Fruit fly (Drosophila melanogaster) whole organism, embryonic: ENCODE measurements around the gene CG18788.

Source experiments
- B-H2 ChIP-seq: fragments of 200-800 bp; sonication (Bioruptor generic); optimal IDR thresholded peaks from 2 replicates; lab custom pipeline; 2018; ENCODE audit warnings: missing biosample characterization, mild to moderate bottlenecking, missing genetic modification characterization
- Bteb2 ChIP-seq: fragments of 200-800 bp; sonication (Bioruptor generic); optimal IDR thresholded peaks from 2 replicates; lab custom pipeline; 2016; ENCODE audit warnings: missing biosample characterization, missing genetic modification characterization
- CG12155 ChIP-seq: fragments of 200-800 bp; sonication (Bioruptor generic); optimal IDR thresholded peaks from 3 replicates; lab custom pipeline; 2016; ENCODE audit warnings: missing biosample characterization, missing genetic modification characterization
- CG12219 ChIP-seq: fragments of 200-800 bp; sonication (Bioruptor generic); optimal IDR thresholded peaks from 3 replicates; lab custom pipeline; 2018; ENCODE audit warnings: missing biosample characterization, mild to moderate bottlenecking, missing genetic modification characterization
- CG13775 ChIP-seq: fragments of 200-800 bp; sonication (Bioruptor generic); optimal IDR thresholded peaks from 3 replicates; lab custom pipeline; 2017; ENCODE audit warnings: missing biosample characterization, mild to moderate bottlenecking, missing genetic modification characterization
- CG13894 ChIP-seq: fragments of 200-800 bp; sonication (Bioruptor generic); optimal IDR thresholded peaks from 3 replicates; lab custom pipeline; 2018; ENCODE audit warnings: missing biosample characterization, mild to moderate bottlenecking, missing genetic modification characterization, moderate library complexity
- CG15479 ChIP-seq: fragments of 200-800 bp; sonication (Bioruptor generic); optimal IDR thresholded peaks from 3 replicates; lab custom pipeline; 2019; ENCODE audit warnings: missing biosample characterization, mild to moderate bottlenecking, missing genetic modification characterization, moderate library complexity
- CG17829 ChIP-seq: fragments of 200-800 bp; optimal IDR thresholded peaks from 2 replicates; lab custom pipeline; 2019; ENCODE audit warnings: missing biosample characterization, mild to moderate bottlenecking, missing genetic modification characterization, moderate library complexity
- CG18262 ChIP-seq: fragments of 200-800 bp; optimal IDR thresholded peaks from 3 replicates; lab custom pipeline; 2019; ENCODE audit warnings: missing biosample characterization, mild to moderate bottlenecking, missing genetic modification characterization, moderate library complexity
- CG2202 ChIP-seq: fragments of 200-800 bp; sonication (Bioruptor generic); optimal IDR thresholded peaks from 2 replicates; lab custom pipeline; 2018; ENCODE audit warnings: missing biosample characterization, mild to moderate bottlenecking, missing genetic modification characterization
- CG6272 ChIP-seq: fragments of 200-800 bp; sonication (Bioruptor generic); IDR thresholded peaks from 2 replicates; pipeline ENCODE4 v1.3.6; 2022; ENCODE audit warnings: missing biosample characterization, missing genetic modification characterization
- CG7839 ChIP-seq: fragments of 200-800 bp; sonication (Bioruptor generic); optimal IDR thresholded peaks from 3 replicates; lab custom pipeline; 2018; ENCODE audit warnings: missing biosample characterization, mild to moderate bottlenecking, missing genetic modification characterization, moderate library complexity
- CG8388 ChIP-seq: fragments of 200-800 bp; sonication (Bioruptor generic); optimal IDR thresholded peaks from 2 replicates; lab custom pipeline; 2019; ENCODE audit warnings: missing biosample characterization, mild to moderate bottlenecking, missing genetic modification characterization, moderate library complexity
- CG8944 ChIP-seq: fragments of 200-800 bp; sonication (Bioruptor generic); optimal IDR thresholded peaks from 3 replicates; lab custom pipeline; 2016; ENCODE audit warnings: missing biosample characterization, missing genetic modification characterization
- CG9817 ChIP-seq: fragments of 200-800 bp; sonication (Bioruptor generic); optimal IDR thresholded peaks from 2 replicates; lab custom pipeline; 2018; ENCODE audit warnings: missing biosample characterization, mild to moderate bottlenecking, missing genetic modification characterization, moderate library complexity
- CHES-1-like ChIP-seq: fragments of 200-800 bp; sonication (Bioruptor generic); optimal IDR thresholded peaks from 2 replicates; lab custom pipeline; 2016; ENCODE audit warnings: missing biosample characterization, missing genetic modification characterization
- Doc2 ChIP-seq: fragments of 200-800 bp; sonication (Bioruptor generic); IDR thresholded peaks from 2 replicates; pipeline ENCODE4 v1.3.6; 2022; ENCODE audit warnings: missing biosample characterization, missing genetic modification characterization
- Fer3 ChIP-seq: fragments of 200-800 bp; sonication (Bioruptor generic); optimal IDR thresholded peaks from 2 replicates; lab custom pipeline; 2018; ENCODE audit warnings: missing biosample characterization, mild to moderate bottlenecking, missing genetic modification characterization, moderate library complexity
- Gsc ChIP-seq: fragments of 200-800 bp; sonication (Bioruptor generic); IDR thresholded peaks from 2 replicates; pipeline ENCODE4 v1.3.6; 2022; ENCODE audit warnings: missing biosample characterization, missing genetic modification characterization
- HmgD ChIP-seq: fragments of 200-800 bp; sonication (Bioruptor generic); optimal IDR thresholded peaks from 3 replicates; lab custom pipeline; 2016; ENCODE audit warnings: missing biosample characterization, missing genetic modification characterization
- Hr51 ChIP-seq, 2 experiments: fragments of 200-800 bp; sonication (Bioruptor generic); optimal IDR thresholded peaks; 2 replicates in 1 of 2; 3 replicates in 1 of 2; lab custom pipeline; 2016 to 2018; ENCODE audit warnings: missing biosample characterization in 2 of 2, missing genetic modification characterization in 2 of 2, mild to moderate bottlenecking in 1 of 2, moderate library complexity in 1 of 2
- Hr78 ChIP-seq, 2 experiments: fragments of 200-800 bp in 1 of 2; fragments of >200 bp in 1 of 2; sonication (Bioruptor generic) in 1 of 2; optimal IDR thresholded peaks; 2 replicates each; lab custom pipeline; 2017 to 2019; ENCODE audit warnings: missing biosample characterization in 2 of 2, missing genetic modification characterization in 2 of 2, mild to moderate bottlenecking in 1 of 2, moderate library complexity in 1 of 2
- Hsf ChIP-seq: fragments of 200-800 bp; sonication (Bioruptor generic); optimal IDR thresholded peaks from 3 replicates; lab custom pipeline; 2016; ENCODE audit warnings: missing biosample characterization, missing genetic modification characterization
- Meics ChIP-seq: fragments of 200-800 bp; sonication (Bioruptor generic); optimal IDR thresholded peaks from 2 replicates; lab custom pipeline; 2017; ENCODE audit warnings: missing biosample characterization, mild to moderate bottlenecking, missing genetic modification characterization
- NfI ChIP-seq: fragments of 200-800 bp; sonication (Bioruptor generic); optimal IDR thresholded peaks from 3 replicates; lab custom pipeline; 2018; ENCODE audit warnings: missing biosample characterization, mild to moderate bottlenecking, missing genetic modification characterization, moderate library complexity
- Sox102F ChIP-seq: fragments of 200-800 bp; sonication (Bioruptor generic); optimal IDR thresholded peaks from 2 replicates; lab custom pipeline; 2018; ENCODE audit warnings: missing biosample characterization, mild to moderate bottlenecking, missing genetic modification characterization, moderate library complexity
- Ssrp ChIP-seq: fragments of 200-800 bp; sonication (Bioruptor generic); optimal IDR thresholded peaks from 2 replicates; lab custom pipeline; 2018; ENCODE audit warnings: missing biosample characterization, mild to moderate bottlenecking, missing genetic modification characterization, moderate library complexity
- abd-A ChIP-seq: fragments of 200-800 bp; sonication (Bioruptor generic); optimal IDR thresholded peaks from 3 replicates; lab custom pipeline; 2019; ENCODE audit warnings: missing biosample characterization, mild to moderate bottlenecking, missing genetic modification characterization, moderate library complexity
- bbx ChIP-seq: fragments of 200-800 bp; sonication (Bioruptor generic); IDR thresholded peaks from 2 replicates; pipeline ENCODE4 v1.3.6; 2022; ENCODE audit warnings: missing biosample characterization, missing genetic modification characterization; ENCODE audit not compliant: partially characterized antibody
- da ChIP-seq: fragments of 200-800 bp; sonication (Bioruptor generic); optimal IDR thresholded peaks from 2 replicates; lab custom pipeline; 2016; ENCODE audit warnings: missing biosample characterization, missing genetic modification characterization
- dmrt99B ChIP-seq: fragments of 200-800 bp; sonication (Bioruptor generic); optimal IDR thresholded peaks from 2 replicates; lab custom pipeline; 2018; ENCODE audit warnings: missing biosample characterization, mild to moderate bottlenecking, missing genetic modification characterization, moderate library complexity
- ftz-f1 ChIP-seq: fragments of 200-800 bp; sonication (Bioruptor generic); optimal IDR thresholded peaks from 2 replicates; lab custom pipeline; 2016; ENCODE audit warnings: missing biosample characterization, missing genetic modification characterization
- gem ChIP-seq: fragments of 200-800 bp; sonication (Bioruptor generic); optimal IDR thresholded peaks from 2 replicates; lab custom pipeline; 2019; ENCODE audit warnings: missing biosample characterization, mild to moderate bottlenecking, missing genetic modification characterization, moderate library complexity
- grn ChIP-seq: fragments of 200-800 bp; sonication (Bioruptor generic); optimal IDR thresholded peaks from 3 replicates; lab custom pipeline; 2017; ENCODE audit warnings: missing biosample characterization, missing genetic modification characterization
- gsb-n ChIP-seq: fragments of 200-800 bp; sonication (Bioruptor generic); optimal IDR thresholded peaks from 3 replicates; lab custom pipeline; 2018; ENCODE audit warnings: missing biosample characterization, mild to moderate bottlenecking, missing genetic modification characterization
- insv ChIP-seq, 2 experiments: fragments of 200-800 bp; sonication (Bioruptor generic); optimal IDR thresholded peaks; 3 replicates each; lab custom pipeline; 2016 to 2018; ENCODE audit warnings: missing biosample characterization in 2 of 2, missing genetic modification characterization in 2 of 2
- kah ChIP-seq: fragments of 200-800 bp; sonication (Bioruptor generic); optimal IDR thresholded peaks from 2 replicates; lab custom pipeline; 2018; ENCODE audit warnings: missing biosample characterization, mild to moderate bottlenecking, missing genetic modification characterization
- nau ChIP-seq: fragments of 200-800 bp; sonication (Bioruptor generic); optimal IDR thresholded peaks from 3 replicates; lab custom pipeline; 2017; ENCODE audit warnings: missing biosample characterization, mild to moderate bottlenecking, missing genetic modification characterization, missing genetic modification reagents
- nmo ChIP-seq: fragments of 200-800 bp; sonication (Bioruptor generic); optimal IDR thresholded peaks from 2 replicates; lab custom pipeline; 2018; ENCODE audit warnings: missing biosample characterization, mild to moderate bottlenecking, missing genetic modification characterization, moderate library complexity
- nom ChIP-seq: fragments of 200-800 bp; sonication (Bioruptor generic); optimal IDR thresholded peaks from 2 replicates; lab custom pipeline; 2017; ENCODE audit warnings: missing biosample characterization, missing genetic modification characterization, mild to moderate bottlenecking, moderate library complexity, missing genetic modification reagents
- p53 ChIP-seq: fragments of 200-800 bp; sonication (Bioruptor generic); optimal IDR thresholded peaks from 2 replicates; lab custom pipeline; 2016; ENCODE audit warnings: missing biosample characterization, missing genetic modification characterization
- rib ChIP-seq: fragments of 200-800 bp; sonication (Bioruptor generic); IDR thresholded peaks from 2 replicates; pipeline ENCODE4 v1.3.6; 2022; ENCODE audit warnings: missing biosample characterization, missing genetic modification characterization
- ssp ChIP-seq: fragments of 200-800 bp; sonication (Bioruptor generic); IDR thresholded peaks from 2 replicates; pipeline ENCODE4 v1.3.6; 2022; ENCODE audit warnings: missing biosample characterization, missing genetic modification characterization
- tll ChIP-seq, 2 experiments: fragments of 200-800 bp in 1 of 2; fragments of >200 bp in 1 of 2; sonication (Bioruptor generic) in 1 of 2; optimal IDR thresholded peaks; 2 replicates each; lab custom pipeline; 2017 to 2019; ENCODE audit warnings: missing biosample characterization in 2 of 2, missing genetic modification characterization in 2 of 2, mild to moderate bottlenecking in 1 of 2, moderate library complexity in 1 of 2
- trem ChIP-seq: fragments of 200-800 bp; optimal IDR thresholded peaks from 3 replicates; lab custom pipeline; 2019; ENCODE audit warnings: missing biosample characterization, mild to moderate bottlenecking, missing genetic modification characterization, moderate library complexity
- wek ChIP-seq: fragments of 200-800 bp; sonication (Bioruptor generic); optimal IDR thresholded peaks from 3 replicates; lab custom pipeline; 2018; ENCODE audit warnings: missing biosample characterization, mild to moderate bottlenecking, missing genetic modification characterization, moderate library complexity
- yki ChIP-seq: fragments of >200 bp; optimal IDR thresholded peaks from 3 replicates; lab custom pipeline; 2018

Gene CG18788

dm6 chr2L:12002922-12003791 is 30.8 kb upstream of the CG18788 start (continued):
- TF ChIP-seq wek (peak; percentile 0), CG18262 (tag; lab: Kevin White, UChicago) (peak; percentile 18), Hr78 (GFP tag; optimal IDR thresholded peaks at IDR 0.05; lab: Kevin White, UChicago) (peak in 1 of 2 experiments; percentile 91), bbx (no peak), CHES-1-like (GFP tag; lab: Kevin White, UChicago) (no peak), gsb-n (tag; lab: Kevin White, UChicago) (peak; percentile 89), CG2202 (tag; lab: Kevin White, UChicago) (no peak), CG13894 (tag; lab: Kevin White, UChicago) (peak; percentile 60), nom (GFP tag; lab: Kevin White, UChicago) (peak; percentile 60), gem (tag; lab: Kevin White, UChicago) (peak; percentile 65), nau (GFP tag; lab: Kevin White, UChicago) (peak; percentile 30), Hr51 (GFP tag; optimal IDR thresholded peaks at IDR 0.05; lab: Kevin White, UChicago) (peak in 1 of 2 experiments; percentile 51), Hsf (GFP tag; lab: Kevin White, UChicago) (peak; percentile 11), CG9817 (tag; lab: Kevin White, UChicago) (peak; percentile 11), da (GFP tag; lab: Kevin White, UChicago) (peak; percentile 64), Sox102F (GFP tag; lab: Kevin White, UChicago) (peak; percentile 14), abd-A (tag; lab: Kevin White, UChicago) (peak; percentile 100), NfI (GFP tag; lab: Kevin White, UChicago) (peak; percentile 59), Doc2 (GFP tag; lab: Robert Waterston, UW) (no peak), ftz-f1 (GFP tag; lab: Kevin White, UChicago) (peak; percentile 97), p53 (GFP tag; lab: Kevin White, UChicago) (peak; percentile 68), CG17829 (tag; lab: Kevin White, UChicago) (peak; percentile 19), CG12155 (GFP tag; lab: Kevin White, UChicago) (peak; percentile 18), trem (tag; lab: Kevin White, UChicago) (no peak), CG15479 (GFP tag; lab: Kevin White, UChicago) (peak; percentile 93), yki (lab: Kevin White, UChicago) (no peak), kah (peak; percentile 82), Ssrp (peak; percentile 14), CG8944 (GFP tag; lab: Kevin White, UChicago) (no peak), dmrt99B (peak; percentile 44), CG7839 (tag; lab: Kevin White, UChicago) (peak; percentile 50), insv (GFP tag; optimal IDR thresholded peaks at IDR 0.05; lab: Kevin White, UChicago) (peak in 1 of 2 experiments; percentile 79), Gsc (GFP tag; lab: Robert Waterston, UW) (no peak), ssp (GFP tag; lab: Robert Waterston, UW) (no peak), CG6272 (no peak; the same call in 1 of the 2 replicates), CG8388 (GFP tag; lab: Kevin White, UChicago) (peak; percentile 25), rib (GFP tag; lab: Robert Waterston, UW) (no peak), grn (peak; percentile 89), CG12219 (peak; percentile 31), Meics (GFP tag; lab: Kevin White, UChicago) (peak; percentile 31), Bteb2 (GFP tag; lab: Kevin White, UChicago) (no peak), nmo (GFP tag; lab: Kevin White, UChicago) (peak; percentile 36), Fer3 (tag; lab: Kevin White, UChicago) (peak; percentile 43), B-H2 (peak; percentile 6), tll (GFP tag; optimal IDR thresholded peaks at IDR 0.05; lab: Kevin White, UChicago) (peak in 1 of 2 experiments; percentile 54), HmgD (GFP tag; lab: Kevin White, UChicago) (peak; percentile 11), CG13775 (GFP tag; lab: Kevin White, UChicago) (peak; percentile 21)
